Worm (Caenorhabditis elegans) whole organism, late embryonic: Measurements from ENCODE around the gene F58G1.2.

Experiments
- T23F11.4 ChIP-seq: fragments of 200-800 bp; sonication (Bioruptor generic); optimal IDR thresholded peaks from 2 replicates; lab custom pipeline; 2018; ENCODE audit warnings: mild to moderate bottlenecking, missing genetic modification characterization, missing compliant biosample characterization
- ceh-19 ChIP-seq: fragments of 200-800 bp; sonication (Bioruptor generic); optimal IDR thresholded peaks from 2 replicates; lab custom pipeline; 2018; ENCODE audit warnings: mild to moderate bottlenecking, missing genetic modification characterization, missing compliant biosample characterization
- elt-2 ChIP-seq: sonication (generic microtip); optimal IDR thresholded peaks from 2 replicates; lab custom pipeline; 2016; ENCODE audit warnings: missing genetic modification reagents, missing genetic modification characterization, missing compliant biosample characterization
- nfya-1 ChIP-seq: sonication (generic microtip); optimal IDR thresholded peaks from 2 replicates; lab custom pipeline; 2017; ENCODE audit warnings: missing genetic modification characterization, mild to moderate bottlenecking, missing compliant biosample characterization, antibody characterized with exemption, moderate library complexity
- pat-9 ChIP-seq: fragments of 200-800 bp; sonication (Bioruptor generic); optimal IDR thresholded peaks from 2 replicates; lab custom pipeline; 2018; ENCODE audit warnings: mild to moderate bottlenecking, missing genetic modification characterization, moderate library complexity, missing compliant biosample characterization
- pha-4 ChIP-seq: fragments of 150-350 bp; optimal IDR thresholded peaks from 2 replicates; lab custom pipeline; 2018; ENCODE audit warnings: missing biosample characterization, missing genetic modification reagents, missing genetic modification characterization
- pros-1 ChIP-seq: fragments of 150-350 bp; optimal IDR thresholded peaks from 2 replicates; lab custom pipeline; 2014; ENCODE audit warnings: missing biosample characterization, missing genetic modification reagents, missing genetic modification characterization
- syd-9 ChIP-seq: sonication (generic microtip); optimal IDR thresholded peaks from 2 replicates; lab custom pipeline; 2016; ENCODE audit warnings: mild to moderate bottlenecking, missing genetic modification characterization, moderate library complexity, missing compliant biosample characterization

DNA sequence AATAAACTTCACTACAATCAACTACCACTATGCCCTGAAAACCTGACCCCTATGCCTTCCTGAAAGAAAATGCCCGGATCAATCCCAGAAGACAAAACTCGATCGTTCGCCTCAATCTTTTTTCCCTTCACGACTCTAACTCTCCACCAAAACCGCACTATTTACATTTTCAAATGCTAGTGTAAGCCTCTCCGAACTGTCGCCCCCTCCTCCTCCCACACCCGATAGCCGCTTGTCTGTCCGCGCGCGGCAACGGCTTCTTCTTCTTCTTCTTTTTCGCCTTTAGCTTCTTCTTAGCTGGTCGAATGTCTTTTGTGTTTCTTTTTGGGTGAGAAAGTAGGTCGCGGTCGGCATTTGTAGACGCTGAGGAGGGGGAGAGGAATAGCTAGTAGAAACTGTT, 41.4 kb upstream of the F58G1.2 start:
- TF ChIP-seq pros-1 (no peak), syd-9 (no peak), pha-4 (no peak), nfya-1 (tag; lab: Kevin White, UChicago) (no peak), elt-2 (tag; lab: Kevin White, UChicago) (no peak), pat-9 (tag; lab: Kevin White, UChicago) (no peak), ceh-19 (GFP tag; lab: Kevin White, UChicago) (no peak), T23F11.4 (GFP tag; lab: Kevin White, UChicago) (no peak)
